Worm (Caenorhabditis elegans): Measurements from ENCODE around the gene spn-4.
A peak's percentile ranks its signal among the peaks of the same experiment; 100 is the strongest.

The spn-4 gene

ce11 chrV:6784853-6785492 lies at the start of gene spn-4, which contains the start of gene spe-39:
spn-4 (minus strand) TSS chrV:6784903.
spe-39 (plus strand) TSS chrV:6785451.
- peak; percentile 1 for TF ChIP-seq nhr-28 (tag; optimal IDR thresholded peaks at IDR 0.05)
- TF ChIP-seq spr-3 (GFP tag; optimal IDR thresholded peaks at IDR 0.05) = no peak
- TF ChIP-seq unc-130 (GFP tag; optimal IDR thresholded peaks at IDR 0.05) = peak; percentile 33
- TF ChIP-seq lsy-2 (tag; optimal IDR thresholded peaks at IDR 0.05) = peak in 1 of 2 experiments; percentile 77
- TF ChIP-seq zag-1 (tag; optimal IDR thresholded peaks at IDR 0.05) = no peak
- TF ChIP-seq lin-1 (GFP tag; IDR thresholded peaks at IDR 0.05) = peak; percentile 43; the same call in 1 of the 2 replicates
- TF ChIP-seq pqm-1 (tag; optimal IDR thresholded peaks at IDR 0.05) = no peak
- TF ChIP-seq daf-16 (GFP tag; optimal IDR thresholded peaks at IDR 0.05) = peak in 1 of 2 experiments; percentile 17
- TF ChIP-seq daf-16 (tag; optimal IDR thresholded peaks at IDR 0.05) = no peak
- peak; percentile 73 for TF ChIP-seq lin-38 (GFP tag; IDR thresholded peaks at IDR 0.05)
- TF ChIP-seq nhr-11 (tag; optimal IDR thresholded peaks at IDR 0.05) = no peak
- 0 out of 2 replicates have a peak, but pooled peaks have one; percentile 21 for TF ChIP-seq madf-9 (GFP tag; conservative IDR thresholded peaks at IDR 0.05)
- TF ChIP-seq snpc-1.2 (GFP tag; IDR thresholded peaks at IDR 0.05) = 0 out of 2 replicates have a peak, but pooled peaks have one; percentile 51
- TF ChIP-seq rbr-2 (tag; optimal IDR thresholded peaks at IDR 0.05) = peak; percentile 40
- peak; percentile 70; the same call in 1 of the 2 replicates for TF ChIP-seq hmg-1.1 (GFP tag; IDR thresholded peaks at IDR 0.05)
- peak; percentile 57 for TF ChIP-seq duxl-1 (tag; optimal IDR thresholded peaks at IDR 0.05; ENCODE audit: poor library complexity)
- TF ChIP-seq ctbp-1 (GFP tag; IDR thresholded peaks at IDR 0.05) = no peak
- peak; percentile 53; the same call in 1 of the 2 replicates for TF ChIP-seq dmd-6 (GFP tag; IDR thresholded peaks at IDR 0.05)
- TF ChIP-seq hif-1 (tag; optimal IDR thresholded peaks at IDR 0.05) = peak in 1 of 2 experiments; percentile 32
- TF ChIP-seq T26A8.4 (GFP tag; IDR thresholded peaks at IDR 0.05) = peak; percentile 57
- peak; percentile 22 for TF ChIP-seq fkh-10 (GFP tag; optimal IDR thresholded peaks at IDR 0.05)
- TF ChIP-seq T20F7.1 (GFP tag; optimal IDR thresholded peaks at IDR 0.05) = peak; percentile 13
- TF ChIP-seq nhr-77 (tag; optimal IDR thresholded peaks at IDR 0.05) = peak; percentile 26
- TF ChIP-seq ceh-62 (tag; optimal IDR thresholded peaks at IDR 0.05) = no peak
- TF ChIP-seq F37D6.2 (tag; optimal IDR thresholded peaks at IDR 0.05) = peak; percentile 2
- TF ChIP-seq nhr-48 (tag; optimal IDR thresholded peaks at IDR 0.05) = no peak
- TF ChIP-seq lin-13 (GFP tag; optimal IDR thresholded peaks at IDR 0.05) = no peak
- TF ChIP-seq ceh-20 (GFP tag; IDR thresholded peaks at IDR 0.05) = peak; percentile 47; the same call in 1 of the 2 replicates
- TF ChIP-seq mdl-1 (tag; optimal IDR thresholded peaks at IDR 0.05) = peak in 1 of 2 experiments; percentile 16
- no peak for TF ChIP-seq egl-27 (tag; optimal IDR thresholded peaks at IDR 0.05)
- TF ChIP-seq nhr-6 (tag; optimal IDR thresholded peaks at IDR 0.05) = peak; percentile 76
- TF ChIP-seq madf-5 (GFP tag; IDR thresholded peaks at IDR 0.05) = no peak
- TF ChIP-seq lim-7 (GFP tag; IDR thresholded peaks at IDR 0.05) = no peak
- TF ChIP-seq dmd-9 (GFP tag; IDR thresholded peaks at IDR 0.05) = 0 out of 2 replicates have a peak, but pooled peaks have one; percentile 6
- no peak for TF ChIP-seq zfp-2 (tag; optimal IDR thresholded peaks at IDR 0.05)
- TF ChIP-seq nhr-76 (tag; optimal IDR thresholded peaks at IDR 0.05) = no peak
- TF ChIP-seq ceh-44 (GFP tag; IDR thresholded peaks at IDR 0.05) = no peak
- no peak for TF ChIP-seq D1046.2 (GFP tag; IDR thresholded peaks at IDR 0.05)
- no peak for TF ChIP-seq mxl-2 (GFP tag; conservative IDR thresholded peaks at IDR 0.05)
- peak; percentile 13 for TF ChIP-seq F49E8.2 (tag; optimal IDR thresholded peaks at IDR 0.05; ENCODE audit: borderline replicate concordance)
- TF ChIP-seq spr-1 (tag; optimal IDR thresholded peaks at IDR 0.05) = peak; percentile 36
- no peak for TF ChIP-seq nhr-237 (tag; optimal IDR thresholded peaks at IDR 0.05)
- TF ChIP-seq skn-1 (tag; optimal IDR thresholded peaks at IDR 0.05) = no peak
- TF ChIP-seq zfp-3 (GFP tag; conservative IDR thresholded peaks at IDR 0.05) = no peak
- TF ChIP-seq attf-4 (tag; optimal IDR thresholded peaks at IDR 0.05) = no peak
- peak; percentile 39 for TF ChIP-seq hlh-11 (tag; optimal IDR thresholded peaks at IDR 0.05)
- peak; percentile 93 for TF ChIP-seq mes-2 (tag; optimal IDR thresholded peaks at IDR 0.05; ENCODE audit: poor library complexity, severe bottlenecking)
- peak; percentile 94 for TF ChIP-seq dpl-1 (GFP tag; optimal IDR thresholded peaks at IDR 0.05)
- TF ChIP-seq pha-4 (GFP tag; IDR thresholded peaks at IDR 0.05) = peak; percentile 58; the same call in 1 of the 2 replicates
- peak; percentile 31 for TF ChIP-seq pha-4 (tag; optimal IDR thresholded peaks at IDR 0.05)

Measured in whole organism, L4 larva.